Worm (Caenorhabditis elegans): ENCODE results near the gene ZK154.1.

DNA sequence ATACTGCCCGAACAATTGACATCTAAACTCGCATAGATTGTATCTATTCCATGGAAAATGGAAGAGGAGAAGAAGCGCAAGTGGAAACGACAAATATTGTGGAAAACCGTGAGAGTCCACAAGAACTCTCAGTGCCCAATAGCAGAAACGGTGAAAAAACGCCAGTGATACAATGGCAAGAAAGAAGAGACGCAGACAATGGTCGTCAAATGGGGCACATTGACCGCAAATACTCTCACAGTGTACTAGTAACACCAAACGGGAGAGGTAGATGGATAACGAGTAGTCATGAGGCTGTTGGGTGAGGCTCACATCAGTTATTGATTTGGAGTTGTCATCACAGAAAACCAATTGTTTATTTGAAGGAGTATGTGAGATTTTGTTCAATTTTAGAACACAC, 3.0 kb downstream of the ZK154.1 start, which contains the start of gene ZK154.4:
- no peak for TF ChIP-seq unc-62 (GFP tag; optimal IDR thresholded peaks at IDR 0.05)
- TF ChIP-seq nhr-76 (tag; optimal IDR thresholded peaks at IDR 0.05), result no peak
- no peak for TF ChIP-seq zag-1 (tag; optimal IDR thresholded peaks at IDR 0.05)
- no peak for TF ChIP-seq nhr-12 (tag; optimal IDR thresholded peaks at IDR 0.05)
- TF ChIP-seq ceh-16 (tag; optimal IDR thresholded peaks at IDR 0.05), result no peak
- no peak for TF ChIP-seq snpc-4 (tag; optimal IDR thresholded peaks at IDR 0.05)
- TF ChIP-seq elt-2 (tag; optimal IDR thresholded peaks at IDR 0.05), result peak; percentile 36
- TF ChIP-seq lin-39 (tag; optimal IDR thresholded peaks at IDR 0.05), result peak; percentile 51
- peak; percentile 41 for TF ChIP-seq ceh-28 (tag; optimal IDR thresholded peaks at IDR 0.05)
- TF ChIP-seq aly-2 (tag; optimal IDR thresholded peaks at IDR 0.05), result no peak
- no peak for TF ChIP-seq egl-27 (tag; optimal IDR thresholded peaks at IDR 0.05)
- TF ChIP-seq ZK546.5 (tag; optimal IDR thresholded peaks at IDR 0.05), result no peak
- TF ChIP-seq egl-5 (tag; optimal IDR thresholded peaks at IDR 0.05), result peak; percentile 25
- TF ChIP-seq mdl-1 (tag; optimal IDR thresholded peaks at IDR 0.05), result no peak
